Worm (Caenorhabditis elegans) whole organism, mixed stage, embryonic: ENCODE results near the gene T01B4.3.

Source experiments
- M03D4.4 ChIP-seq: sonication (generic microtip); optimal IDR thresholded peaks from 2 replicates; lab custom pipeline; 2017; ENCODE audit warnings: mild to moderate bottlenecking, missing genetic modification characterization, missing compliant biosample characterization
- bed-3 ChIP-seq: fragments of 200-800 bp; sonication (Bioruptor generic); optimal IDR thresholded peaks from 3 replicates; lab custom pipeline; 2018; ENCODE audit warnings: mild to moderate bottlenecking, missing genetic modification characterization, moderate library complexity, missing compliant biosample characterization
- blmp-1 ChIP-seq: fragments of 150-350 bp; optimal IDR thresholded peaks from 2 replicates; lab custom pipeline; 2014; ENCODE audit warnings: missing biosample characterization, missing genetic modification characterization
- ceh-39 ChIP-seq: fragments of 150-350 bp; optimal IDR thresholded peaks from 2 replicates; lab custom pipeline; 2014; ENCODE audit warnings: missing biosample characterization, missing genetic modification characterization
- ceh-43 ChIP-seq: fragments of 200-800 bp; sonication (Bioruptor generic); optimal IDR thresholded peaks from 2 replicates; lab custom pipeline; 2018; ENCODE audit warnings: mild to moderate bottlenecking, missing genetic modification characterization, moderate library complexity, missing compliant biosample characterization
- ceh-83 ChIP-seq: fragments of 200-800 bp; sonication (Bioruptor generic); optimal IDR thresholded peaks from 2 replicates; lab custom pipeline; 2018; ENCODE audit warnings: mild to moderate bottlenecking, missing genetic modification characterization, missing compliant biosample characterization
- ces-1 ChIP-seq: fragments of 150-350 bp; optimal IDR thresholded peaks from 2 replicates; lab custom pipeline; 2014; ENCODE audit warnings: missing biosample characterization, missing genetic modification reagents, missing genetic modification characterization
- drap-1 ChIP-seq: fragments of 200-800 bp; sonication (Bioruptor generic); optimal IDR thresholded peaks from 3 replicates; lab custom pipeline; 2018; ENCODE audit warnings: mild to moderate bottlenecking, missing genetic modification characterization, missing compliant biosample characterization
- elt-1 ChIP-seq: sonication (generic microtip); optimal IDR thresholded peaks from 2 replicates; lab custom pipeline; 2017; ENCODE audit warnings: missing genetic modification characterization, mild to moderate bottlenecking, missing compliant biosample characterization, antibody characterized with exemption, moderate library complexity, borderline replicate concordance; ENCODE audit not compliant: insufficient read depth
- elt-3 ChIP-seq: fragments of 150-350 bp; optimal IDR thresholded peaks from 2 replicates; lab custom pipeline; 2014; ENCODE audit warnings: missing biosample characterization, missing genetic modification characterization
- flh-1 ChIP-seq: fragments of 200-800 bp; sonication (Bioruptor generic); optimal IDR thresholded peaks from 2 replicates; lab custom pipeline; 2018; ENCODE audit warnings: mild to moderate bottlenecking, missing genetic modification characterization, moderate library complexity, missing compliant biosample characterization
- ham-2 ChIP-seq: fragments of 200-800 bp; sonication (Bioruptor generic); optimal IDR thresholded peaks from 2 replicates; lab custom pipeline; 2018; ENCODE audit warnings: mild to moderate bottlenecking, missing genetic modification characterization, missing compliant biosample characterization
- lin-13 ChIP-seq: fragments of 150-350 bp; optimal IDR thresholded peaks from 2 replicates; lab custom pipeline; 2014; ENCODE audit warnings: missing biosample characterization, missing genetic modification characterization
- lin-32 ChIP-seq: fragments of 200-800 bp; sonication (Bioruptor generic); optimal IDR thresholded peaks from 2 replicates; lab custom pipeline; 2018; ENCODE audit warnings: mild to moderate bottlenecking, missing genetic modification characterization, missing compliant biosample characterization
- lsy-2 ChIP-seq: fragments of 150-350 bp; optimal IDR thresholded peaks from 2 replicates; lab custom pipeline; 2014; ENCODE audit warnings: missing biosample characterization, missing genetic modification characterization
- mls-2 ChIP-seq: sonication (generic microtip); optimal IDR thresholded peaks from 2 replicates; lab custom pipeline; 2016; ENCODE audit warnings: mild to moderate bottlenecking, missing genetic modification characterization, moderate library complexity, missing compliant biosample characterization
- nhr-12 ChIP-seq: fragments of 150-350 bp; optimal IDR thresholded peaks from 2 replicates; lab custom pipeline; 2014; ENCODE audit warnings: missing biosample characterization, missing genetic modification characterization
- nhr-2 ChIP-seq: fragments of 150-350 bp; optimal IDR thresholded peaks from 2 replicates; lab custom pipeline; 2014; ENCODE audit warnings: missing biosample characterization, missing genetic modification characterization
- nhr-237 ChIP-seq: fragments of 150-350 bp; optimal IDR thresholded peaks from 2 replicates; lab custom pipeline; 2014; ENCODE audit warnings: missing biosample characterization, missing genetic modification characterization
- nhr-28 ChIP-seq: fragments of 150-350 bp; optimal IDR thresholded peaks from 2 replicates; lab custom pipeline; 2014; ENCODE audit warnings: missing biosample characterization, missing genetic modification characterization
- nhr-76 ChIP-seq: sonication (generic microtip); optimal IDR thresholded peaks from 2 replicates; lab custom pipeline; 2017; ENCODE audit warnings: missing biosample characterization, missing genetic modification characterization
- pha-4 ChIP-seq: fragments of 150-350 bp; optimal IDR thresholded peaks from 2 replicates; lab custom pipeline; 2018; ENCODE audit warnings: missing biosample characterization, missing genetic modification reagents, missing genetic modification characterization
- sem-2 ChIP-seq: fragments of 200-800 bp; sonication (Bioruptor generic); optimal IDR thresholded peaks from 2 replicates; lab custom pipeline; 2018; ENCODE audit warnings: mild to moderate bottlenecking, missing genetic modification characterization, missing compliant biosample characterization
- tbx-8 ChIP-seq: fragments of 200-800 bp; sonication (Bioruptor generic); optimal IDR thresholded peaks from 2 replicates; lab custom pipeline; 2018; ENCODE audit warnings: mild to moderate bottlenecking, missing genetic modification characterization, moderate library complexity, missing compliant biosample characterization
- unc-120 ChIP-seq: sonication (generic microtip); optimal IDR thresholded peaks from 2 replicates; lab custom pipeline; 2017; ENCODE audit warnings: missing genetic modification characterization, missing compliant biosample characterization; ENCODE audit not compliant: poor library complexity, severe bottlenecking
- unc-39 ChIP-seq: fragments of 150-350 bp; optimal IDR thresholded peaks from 2 replicates; lab custom pipeline; 2014; ENCODE audit warnings: missing biosample characterization, missing genetic modification characterization
- unc-62 ChIP-seq: fragments of 150-350 bp; optimal IDR thresholded peaks from 2 replicates; lab custom pipeline; 2014; ENCODE audit warnings: missing biosample characterization, missing genetic modification reagents, missing genetic modification characterization
- ztf-11 ChIP-seq: fragments of 150-350 bp; optimal IDR thresholded peaks from 2 replicates; lab custom pipeline; 2014; ENCODE audit warnings: missing biosample characterization, missing genetic modification characterization

T01B4.3 gene

ce11 chrX:16343885-16344640 is 26.5 kb upstream of the T01B4.3 start:
- TF ChIP-seq flh-1 (no peak), ceh-43 (GFP tag; lab: Kevin White, UChicago) (no peak), unc-62 (GFP tag; lab: Kevin White, UChicago) (no peak), lsy-2 (tag; lab: Kevin White, UChicago) (no peak), ceh-39 (tag; lab: Kevin White, UChicago) (no peak), tbx-8 (GFP tag; lab: Kevin White, UChicago) (no peak), bed-3 (GFP tag; lab: Kevin White, UChicago) (no peak), nhr-2 (tag; lab: Kevin White, UChicago) (no peak), sem-2 (GFP tag; lab: Kevin White, UChicago) (no peak), lin-32 (no peak), ceh-83 (GFP tag; lab: Kevin White, UChicago) (no peak), elt-1 (tag; lab: Kevin White, UChicago) (no peak), nhr-237 (tag; lab: Kevin White, UChicago) (no peak), nhr-12 (tag; lab: Kevin White, UChicago) (no peak)

DNA sequence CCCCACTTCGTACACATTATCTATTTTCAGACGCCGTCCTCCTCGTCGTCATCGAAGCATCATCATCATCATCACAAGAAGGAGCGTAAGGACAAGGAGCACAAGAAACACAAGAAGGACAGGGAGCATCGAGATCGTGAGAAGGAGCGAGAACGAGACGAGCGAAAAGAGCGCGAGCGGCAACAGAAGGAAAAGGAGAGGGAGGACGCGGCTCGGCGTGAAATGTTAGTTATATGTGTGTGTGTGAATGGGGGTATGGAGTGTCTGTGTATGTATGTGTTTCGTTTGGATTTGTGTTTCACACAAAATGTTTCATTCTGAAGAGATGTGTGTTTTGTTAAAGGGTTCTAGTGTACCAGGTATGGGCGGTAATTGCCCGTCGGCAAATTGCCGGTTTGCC is 24.7 kb upstream of the T01B4.3 start:
- TF ChIP-seq sem-2 (GFP tag; lab: Kevin White, UChicago) (peak; percentile 3), unc-120 (tag; lab: Kevin White, UChicago) (no peak)

- TF ChIP-seq elt-3 (tag; lab: Kevin White, UChicago) (no peak), lin-13 (tag; lab: Kevin White, UChicago) (no peak), drap-1 (no peak), nhr-76 (tag; lab: Kevin White, UChicago) (no peak), nhr-2 (tag; lab: Kevin White, UChicago) (no peak), nhr-237 (tag; lab: Kevin White, UChicago) (no peak), ztf-11 (tag; lab: Kevin White, UChicago) (no peak)
These were observed 24.3 kb upstream of the T01B4.3 start for ce11 chrX:16341838-16342237.

ce11 chrX:16339207-16339606 is 21.7 kb upstream of the T01B4.3 start:
- TF ChIP-seq ceh-43 (GFP tag; lab: Kevin White, UChicago) (no peak), M03D4.4 (tag; lab: Kevin White, UChicago) (no peak), ham-2 (GFP tag; lab: Kevin White, UChicago) (no peak), ces-1 (GFP tag; lab: Kevin White, UChicago) (peak; percentile 7)

DNA sequence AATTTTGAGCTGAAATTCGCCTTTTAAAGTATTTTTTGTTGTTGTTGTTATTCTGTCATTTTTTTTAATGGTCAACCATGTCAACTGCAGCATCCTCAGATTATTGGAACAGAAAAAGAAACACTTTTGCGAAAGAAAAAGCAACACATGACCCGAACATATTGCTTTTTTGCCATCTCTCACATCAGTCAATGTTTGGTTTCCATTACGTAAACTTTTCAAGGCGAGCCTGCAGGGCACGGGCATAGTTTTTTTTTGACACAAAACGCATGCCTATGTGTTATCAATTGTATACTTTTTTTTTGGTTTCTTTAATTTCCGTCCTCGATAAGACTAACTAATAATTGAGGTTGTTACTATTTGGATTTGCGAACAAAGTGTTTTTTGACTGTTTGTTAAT is 19.9 kb upstream of the T01B4.3 start:
- no peak for TF ChIP-seq bed-3 (GFP tag; lab: Kevin White, UChicago)
- no peak for TF ChIP-seq elt-1 (tag; lab: Kevin White, UChicago)
- TF ChIP-seq elt-3 (tag; lab: Kevin White, UChicago): no peak
- no peak for TF ChIP-seq unc-120 (tag; lab: Kevin White, UChicago)
- TF ChIP-seq unc-62 (GFP tag; lab: Kevin White, UChicago): no peak

DNA sequence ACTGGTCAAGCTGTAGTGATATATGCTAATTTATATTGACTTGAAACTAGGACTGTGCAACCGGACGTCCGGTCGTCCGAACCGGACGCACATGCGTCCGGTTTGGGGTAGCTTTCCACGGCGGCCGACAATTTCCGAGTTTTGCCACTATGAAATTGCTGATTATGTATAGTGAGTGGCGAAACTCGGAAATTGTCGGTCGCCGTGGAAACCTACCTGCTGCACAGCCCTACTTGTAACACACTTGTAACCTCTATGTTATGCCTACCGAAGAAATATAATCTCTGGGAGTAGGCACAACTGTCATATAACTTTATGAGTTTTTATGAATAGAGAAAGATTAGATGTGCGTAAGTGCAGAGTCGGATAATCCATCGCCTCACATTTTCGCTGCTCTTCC is 19.4 kb upstream of the T01B4.3 start:
- TF ChIP-seq mls-2 (tag; lab: Kevin White, UChicago) (no peak), ceh-83 (GFP tag; lab: Kevin White, UChicago) (no peak), nhr-237 (tag; lab: Kevin White, UChicago) (no peak), M03D4.4 (tag; lab: Kevin White, UChicago) (no peak), unc-120 (tag; lab: Kevin White, UChicago) (no peak), unc-39 (tag; lab: Kevin White, UChicago) (no peak), pha-4 (no peak), elt-1 (tag; lab: Kevin White, UChicago) (no peak), nhr-28 (no peak), ceh-43 (GFP tag; lab: Kevin White, UChicago) (no peak), drap-1 (no peak), lin-13 (tag; lab: Kevin White, UChicago) (no peak), ces-1 (GFP tag; lab: Kevin White, UChicago) (no peak), lin-32 (no peak), ceh-39 (tag; lab: Kevin White, UChicago) (no peak), blmp-1 (no peak), tbx-8 (GFP tag; lab: Kevin White, UChicago) (no peak)
